Worm (Caenorhabditis elegans) whole organism, young adult: ENCODE results near the gene R08C7.4.

ENCODE experiments used
- B0035.1 ChIP-seq: sonication (generic microtip); optimal IDR thresholded peaks from 2 replicates; lab custom pipeline; 2016; ENCODE audit warnings: missing genetic modification characterization, mild to moderate bottlenecking, missing compliant biosample characterization, missing genotype, missing genetic modification reagents
- C06A6.2 ChIP-seq: fragments of 200-800 bp; sonication (Bioruptor generic); conservative IDR thresholded peaks from 2 replicates; pipeline ENCODE4 v1.3.6; 2022; ENCODE audit warnings: missing genetic modification characterization, missing compliant biosample characterization
- F23B12.7 ChIP-seq: sonication (generic microtip); optimal IDR thresholded peaks from 2 replicates; lab custom pipeline; 2017; ENCODE audit warnings: missing genetic modification characterization, mild to moderate bottlenecking, missing compliant biosample characterization, antibody characterized with exemption, moderate library complexity; ENCODE audit not compliant: insufficient read depth
- F55B11.4 ChIP-seq: sonication (generic microtip); optimal IDR thresholded peaks from 2 replicates; lab custom pipeline; 2016; ENCODE audit warnings: missing compliant biosample characterization, missing genetic modification characterization, borderline replicate concordance; ENCODE audit not compliant: insufficient read depth
- F57A8.1 ChIP-seq: fragments of 200-800 bp; sonication (Bioruptor generic); optimal IDR thresholded peaks from 2 replicates; lab custom pipeline; 2018; ENCODE audit warnings: mild to moderate bottlenecking, missing genetic modification characterization, moderate library complexity, missing compliant biosample characterization
- K12H6.12 ChIP-seq: fragments of 200-800 bp; sonication (Bioruptor generic); optimal IDR thresholded peaks from 2 replicates; lab custom pipeline; 2018; ENCODE audit warnings: mild to moderate bottlenecking, missing genetic modification characterization, missing compliant biosample characterization
- T26A5.8 ChIP-seq: sonication (generic microtip); optimal IDR thresholded peaks from 2 replicates; lab custom pipeline; 2016; ENCODE audit warnings: missing genetic modification characterization, missing compliant biosample characterization
- aptf-3 ChIP-seq: fragments of 200-800 bp; sonication (Bioruptor generic); IDR thresholded peaks from 2 replicates; pipeline ENCODE4 v1.3.6; 2022; ENCODE audit warnings: missing genetic modification characterization, missing compliant biosample characterization
- athp-1 ChIP-seq: sonication (generic microtip); optimal IDR thresholded peaks from 2 replicates; lab custom pipeline; 2017; ENCODE audit warnings: mild to moderate bottlenecking, missing genetic modification characterization, missing compliant biosample characterization
- attf-3 ChIP-seq: fragments of 200-800 bp; sonication (Bioruptor generic); conservative IDR thresholded peaks from 2 replicates; pipeline ENCODE4 v1.3.6; 2022; ENCODE audit warnings: missing genetic modification reagents, missing genetic modification characterization, missing compliant biosample characterization
- attf-6 ChIP-seq: fragments of 200-800 bp; sonication (Bioruptor generic); IDR thresholded peaks from 2 replicates; pipeline ENCODE4 v1.3.6; 2022; ENCODE audit warnings: missing genetic modification reagents, missing genetic modification characterization, missing compliant biosample characterization
- bed-2 ChIP-seq: fragments of 200-800 bp; sonication (Bioruptor generic); IDR thresholded peaks from 2 replicates; pipeline ENCODE4 v1.3.6; 2022; ENCODE audit warnings: missing genetic modification reagents, missing genetic modification characterization, missing compliant biosample characterization
- ccch-3 ChIP-seq: fragments of 200-800 bp; sonication (Bioruptor generic); optimal IDR thresholded peaks from 2 replicates; lab custom pipeline; 2018; ENCODE audit warnings: mild to moderate bottlenecking, missing genetic modification characterization, missing compliant biosample characterization
- cebp-2 ChIP-seq: fragments of 200-800 bp; sonication (Bioruptor generic); IDR thresholded peaks from 2 replicates; pipeline ENCODE4 v1.3.6; 2022; ENCODE audit warnings: missing genetic modification characterization, missing compliant biosample characterization
- ceh-27 ChIP-seq: fragments of 200-800 bp; sonication (Bioruptor generic); optimal IDR thresholded peaks from 2 replicates; lab custom pipeline; 2018; ENCODE audit warnings: mild to moderate bottlenecking, missing genetic modification characterization, moderate library complexity, missing compliant biosample characterization
- ceh-40 ChIP-seq: fragments of 200-800 bp; sonication (Bioruptor generic); IDR thresholded peaks from 2 replicates; pipeline ENCODE4 v1.3.6; 2022; ENCODE audit warnings: missing genetic modification characterization, missing compliant biosample characterization
- chd-7 ChIP-seq: sonication (generic microtip); optimal IDR thresholded peaks from 2 replicates; lab custom pipeline; 2016; ENCODE audit warnings: mild to moderate bottlenecking, missing genetic modification characterization, moderate library complexity, missing compliant biosample characterization
- efl-1 ChIP-seq: fragments of 150-350 bp; optimal IDR thresholded peaks from 2 replicates; lab custom pipeline; 2014; ENCODE audit warnings: missing biosample characterization, missing genetic modification reagents, missing genetic modification characterization
- egrh-3 ChIP-seq: fragments of 200-800 bp; sonication (Bioruptor generic); IDR thresholded peaks from 2 replicates; pipeline ENCODE4 v1.3.6; 2022; ENCODE audit warnings: missing genetic modification reagents, missing genetic modification characterization, missing compliant biosample characterization
- ekl-4 ChIP-seq: fragments of 200-800 bp; sonication (Bioruptor generic); IDR thresholded peaks from 2 replicates; pipeline ENCODE4 v1.3.6; 2022; ENCODE audit warnings: missing genetic modification reagents, missing genetic modification characterization, missing compliant biosample characterization
- fkh-3 ChIP-seq: sonication (generic microtip); optimal IDR thresholded peaks from 2 replicates; lab custom pipeline; 2016; ENCODE audit warnings: mild to moderate bottlenecking, missing genetic modification characterization, missing compliant biosample characterization
- lin-54 ChIP-seq: fragments of 200-800 bp; sonication (Bioruptor generic); optimal IDR thresholded peaks from 2 replicates; lab custom pipeline; 2018; ENCODE audit warnings: mild to moderate bottlenecking, missing genetic modification characterization, missing compliant biosample characterization
- lir-1 ChIP-seq: fragments of 200-800 bp; sonication (Bioruptor generic); conservative IDR thresholded peaks from 2 replicates; pipeline ENCODE4 v1.3.6; 2022; ENCODE audit warnings: missing genetic modification reagents, missing genetic modification characterization, missing compliant biosample characterization
- madf-6 ChIP-seq: fragments of 200-800 bp; sonication (Bioruptor generic); IDR thresholded peaks from 2 replicates; pipeline ENCODE4 v1.3.6; 2022; ENCODE audit warnings: missing genetic modification reagents, missing genetic modification characterization, missing compliant biosample characterization
- mcd-1 ChIP-seq: fragments of 200-800 bp; sonication (Bioruptor generic); IDR thresholded peaks from 2 replicates; pipeline ENCODE4 v1.3.6; 2022; ENCODE audit warnings: missing genetic modification reagents, missing genetic modification characterization, missing compliant biosample characterization
- mel-28 ChIP-seq: sonication (generic microtip); optimal IDR thresholded peaks from 2 replicates; lab custom pipeline; 2016; ENCODE audit warnings: borderline replicate concordance, mild to moderate bottlenecking, missing genetic modification characterization, missing compliant biosample characterization
- mes-4 ChIP-seq: sonication (generic microtip); optimal IDR thresholded peaks from 2 replicates; lab custom pipeline; 2016; ENCODE audit warnings: missing genotype, missing genetic modification characterization, missing compliant biosample characterization
- nfyb-1 ChIP-seq: fragments of 200-800 bp; sonication (Bioruptor generic); IDR thresholded peaks from 2 replicates; pipeline ENCODE4 v1.3.6; 2022; ENCODE audit warnings: missing genetic modification reagents, missing genetic modification characterization, missing compliant biosample characterization
- nhr-90 ChIP-seq: sonication (generic microtip); optimal IDR thresholded peaks from 2 replicates; lab custom pipeline; 2016; ENCODE audit warnings: missing genotype, mild to moderate bottlenecking, missing genetic modification characterization, missing compliant biosample characterization
- rcor-1 ChIP-seq: fragments of 200-800 bp; sonication (Bioruptor generic); IDR thresholded peaks from 2 replicates; pipeline ENCODE4 v1.3.6; 2022; ENCODE audit warnings: missing genetic modification reagents, missing genetic modification characterization, missing compliant biosample characterization
- sea-2 ChIP-seq: fragments of 200-800 bp; sonication (Bioruptor generic); IDR thresholded peaks from 2 replicates; pipeline ENCODE4 v1.3.6; 2022; ENCODE audit warnings: missing genetic modification characterization, missing compliant biosample characterization
- snpc-1.1 ChIP-seq: sonication (generic microtip); optimal IDR thresholded peaks from 2 replicates; lab custom pipeline; 2017; ENCODE audit warnings: missing genetic modification characterization, mild to moderate bottlenecking, missing compliant biosample characterization, antibody characterized with exemption, moderate library complexity, missing genotype, missing genetic modification reagents; ENCODE audit not compliant: insufficient read depth
- snpc-1.3 ChIP-seq: sonication (generic microtip); optimal IDR thresholded peaks from 2 replicates; lab custom pipeline; 2017; ENCODE audit warnings: missing genetic modification characterization, mild to moderate bottlenecking, missing compliant biosample characterization, antibody characterized with exemption, moderate library complexity, missing genotype, missing genetic modification reagents; ENCODE audit not compliant: insufficient read depth
- snpc-3.4 ChIP-seq: sonication (generic microtip); optimal IDR thresholded peaks from 2 replicates; lab custom pipeline; 2017; ENCODE audit warnings: missing genetic modification characterization, mild to moderate bottlenecking, missing compliant biosample characterization, antibody characterized with exemption, moderate library complexity, missing genotype, missing genetic modification reagents
- somi-1 ChIP-seq: fragments of 200-800 bp; sonication (Bioruptor generic); optimal IDR thresholded peaks from 2 replicates; lab custom pipeline; 2018; ENCODE audit warnings: mild to moderate bottlenecking, missing genetic modification characterization, missing compliant biosample characterization
- unc-130 ChIP-seq: sonication (generic microtip); optimal IDR thresholded peaks from 2 replicates; lab custom pipeline; 2016; ENCODE audit warnings: missing genetic modification reagents, missing genetic modification characterization, missing compliant biosample characterization
- zfh-2 ChIP-seq: fragments of 200-800 bp; sonication (Bioruptor generic); conservative IDR thresholded peaks from 2 replicates; pipeline ENCODE4 v1.3.6; 2022; ENCODE audit warnings: missing genetic modification reagents, missing genetic modification characterization, missing compliant biosample characterization
- zim-3 ChIP-seq: sonication (generic microtip); optimal IDR thresholded peaks from 2 replicates; lab custom pipeline; 2017; ENCODE audit warnings: mild to moderate bottlenecking, missing genetic modification characterization, moderate library complexity, missing compliant biosample characterization
- ztf-25 ChIP-seq: fragments of 200-800 bp; sonication (Bioruptor generic); IDR thresholded peaks from 2 replicates; pipeline ENCODE4 v1.3.6; 2022; ENCODE audit warnings: missing genetic modification reagents, missing genetic modification characterization, missing compliant biosample characterization
- ztf-3 ChIP-seq: fragments of 200-800 bp; sonication (Bioruptor generic); optimal IDR thresholded peaks from 2 replicates; lab custom pipeline; 2018; ENCODE audit warnings: mild to moderate bottlenecking, missing genetic modification characterization, missing compliant biosample characterization
- ztf-6 ChIP-seq: fragments of 200-800 bp; sonication (Bioruptor generic); IDR thresholded peaks from 2 replicates; pipeline ENCODE4 v1.3.6; 2022; ENCODE audit warnings: missing genetic modification reagents, missing genetic modification characterization, missing compliant biosample characterization

The R08C7.4 gene

DNA sequence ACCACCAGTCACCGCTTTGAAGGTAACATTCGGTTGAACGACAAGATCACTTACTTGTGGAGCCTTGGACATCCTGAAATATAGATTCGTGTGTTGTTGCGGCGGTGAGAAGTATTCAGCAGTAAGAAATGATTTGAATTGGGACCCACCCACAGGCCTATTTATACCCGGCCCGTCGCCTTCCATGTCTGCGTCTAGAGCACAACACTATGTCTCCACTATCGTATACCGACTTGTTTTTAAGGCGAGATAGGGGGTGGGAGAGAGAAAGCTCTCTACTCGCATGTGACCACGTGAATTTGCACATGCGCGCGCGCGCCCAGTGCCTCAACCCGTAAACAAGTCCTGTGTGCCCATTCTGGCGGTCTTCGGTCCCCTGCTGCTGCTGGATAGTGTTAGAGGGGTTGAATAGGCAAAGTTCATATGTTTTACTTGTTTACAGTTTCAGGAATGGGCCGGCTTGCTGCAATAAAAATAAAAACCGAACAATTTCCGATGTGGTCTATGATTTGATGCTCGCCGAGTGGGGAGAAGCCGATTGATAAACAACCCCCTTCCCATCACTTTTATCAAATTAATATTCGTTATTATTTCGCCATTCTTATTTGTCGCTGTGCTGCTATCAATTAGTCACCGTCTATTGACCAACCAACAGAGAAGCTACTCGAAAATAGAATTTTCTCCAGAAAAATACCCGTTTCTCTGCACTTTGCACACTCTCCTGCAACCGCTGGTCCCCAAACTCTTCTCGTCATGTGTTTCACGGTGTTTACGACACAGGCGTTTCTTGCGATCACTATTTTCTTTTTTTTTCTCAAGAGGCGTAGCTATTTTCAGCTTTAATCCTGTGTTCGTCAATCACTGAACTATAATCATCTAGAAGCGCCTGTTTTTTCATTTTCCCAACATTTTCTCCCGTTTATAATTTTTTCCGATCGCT is 35.2 kb downstream of the R08C7.4 start (continued):
- TF ChIP-seq sea-2 = peak; percentile 68; the same call in 1 of the 2 replicates
- TF ChIP-seq attf-3 (GFP tag; lab: Robert Waterston, UW) = 0 out of 2 replicates have a peak, but pooled peaks have one; percentile 10
- TF ChIP-seq somi-1 (GFP tag; lab: Kevin White, UChicago) = peak; percentile 82
- TF ChIP-seq B0035.1 (tag; lab: Kevin White, UChicago) = no peak
- TF ChIP-seq ztf-25 = 0 out of 2 replicates have a peak, but pooled peaks have one; percentile 39
- TF ChIP-seq attf-6 (GFP tag; lab: Robert Waterston, UW) = 0 out of 2 replicates have a peak, but pooled peaks have one; percentile 12
- TF ChIP-seq zfh-2 (GFP tag; lab: Robert Waterston, UW) = peak; percentile 89
- TF ChIP-seq mcd-1 (GFP tag; lab: Robert Waterston, UW) = peak; percentile 64
- TF ChIP-seq mel-28 (tag; lab: Kevin White, UChicago) = peak; percentile 15
- TF ChIP-seq rcor-1 (GFP tag; lab: Robert Waterston, UW) = peak; percentile 29; the same call in 1 of the 2 replicates
- TF ChIP-seq mes-4 (tag; lab: Kevin White, UChicago) = no peak
- TF ChIP-seq egrh-3 (GFP tag; lab: Robert Waterston, UW) = peak; percentile 28; the same call in 1 of the 2 replicates
- no peak for TF ChIP-seq cebp-2 (GFP tag; lab: Robert Waterston, UW)
- peak; percentile 36 for TF ChIP-seq lin-54 (GFP tag; lab: Kevin White, UChicago)
- peak; percentile 11 for TF ChIP-seq ztf-3 (GFP tag; lab: Kevin White, UChicago)
- no peak for TF ChIP-seq snpc-1.1 (tag; lab: Kevin White, UChicago)
- TF ChIP-seq madf-6 (GFP tag; lab: Robert Waterston, UW) = peak; percentile 47; the same call in 1 of the 2 replicates
- TF ChIP-seq ztf-6 (GFP tag; lab: Robert Waterston, UW) = no peak
- peak; percentile 94 for TF ChIP-seq K12H6.12 (tag; lab: Kevin White, UChicago)

DNA sequence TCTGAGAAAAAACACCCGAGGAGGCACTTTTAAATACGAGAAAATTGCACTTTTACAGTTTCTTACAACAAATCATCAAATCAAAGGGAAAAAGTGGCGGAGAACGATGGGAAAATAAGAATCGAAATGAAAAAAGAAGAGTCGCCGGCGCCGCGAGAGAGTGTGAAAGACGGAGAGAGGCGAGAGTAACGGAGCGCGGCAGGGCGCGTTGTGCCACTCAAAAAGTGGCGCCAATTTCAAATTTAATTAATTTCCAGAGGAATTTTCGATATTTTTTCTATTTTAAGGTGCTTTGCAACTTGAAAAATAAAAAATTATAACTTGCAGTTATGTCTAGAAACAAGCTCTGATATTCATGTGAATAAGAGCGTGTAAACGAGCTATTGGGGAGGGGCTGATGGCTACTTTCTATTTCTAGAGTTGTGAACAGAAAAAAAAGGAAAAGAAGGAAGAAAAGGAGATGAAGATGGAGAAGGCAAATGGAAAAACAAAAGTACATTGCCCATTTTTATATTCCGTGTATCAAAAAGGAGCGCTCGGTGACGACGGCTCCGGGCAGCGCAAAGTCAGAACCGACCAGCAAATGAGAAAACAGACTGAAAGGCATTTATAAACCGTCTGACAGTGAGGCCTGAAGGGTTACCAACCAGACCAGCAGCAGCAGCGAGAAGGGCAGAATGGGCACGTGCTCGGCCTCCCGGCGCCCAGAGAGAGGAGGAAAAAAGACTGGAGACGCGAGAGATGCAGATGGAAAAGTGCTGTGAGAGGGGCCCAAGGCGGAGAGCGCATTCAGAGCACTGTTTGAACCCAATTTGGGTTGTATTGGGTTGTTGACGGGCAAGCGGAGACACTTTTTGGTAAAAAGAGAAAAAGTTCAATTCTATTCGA is 36.3 kb downstream of the R08C7.4 start:
- TF ChIP-seq lin-54 (GFP tag; lab: Kevin White, UChicago) (peak; percentile 70), F55B11.4 (tag; lab: Kevin White, UChicago) (no peak), T26A5.8 (no peak), ccch-3 (GFP tag; lab: Kevin White, UChicago) (no peak), unc-130 (GFP tag; lab: Kevin White, UChicago) (no peak), C06A6.2 (GFP tag; lab: Robert Waterston, UW) (no peak), ceh-40 (GFP tag; lab: Robert Waterston, UW) (no peak), efl-1 (GFP tag; lab: Kevin White, UChicago) (peak; percentile 56), nhr-90 (tag; lab: Kevin White, UChicago) (no peak), ekl-4 (GFP tag; lab: Robert Waterston, UW) (no peak), chd-7 (tag; lab: Kevin White, UChicago) (peak; percentile 79), K12H6.12 (tag; lab: Kevin White, UChicago) (no peak), lir-1 (GFP tag; lab: Robert Waterston, UW) (peak; percentile 38; the same call in 1 of the 2 replicates), zfh-2 (GFP tag; lab: Robert Waterston, UW) (peak; percentile 96), ztf-3 (GFP tag; lab: Kevin White, UChicago) (no peak), ceh-27 (GFP tag; lab: Kevin White, UChicago) (no peak), F57A8.1 (GFP tag; lab: Kevin White, UChicago) (no peak), nfyb-1 (peak; percentile 63), snpc-1.3 (peak; percentile 74), zim-3 (tag; lab: Kevin White, UChicago) (peak; percentile 25), F23B12.7 (peak; percentile 10), athp-1 (tag; lab: Kevin White, UChicago) (no peak), snpc-3.4 (peak; percentile 23), bed-2 (GFP tag; lab: Robert Waterston, UW) (0 out of 2 replicates have a peak, but pooled peaks have one; percentile 22), mel-28 (tag; lab: Kevin White, UChicago) (no peak), somi-1 (GFP tag; lab: Kevin White, UChicago) (no peak), fkh-3 (tag; lab: Kevin White, UChicago) (no peak), aptf-3 (0 out of 2 replicates have a peak, but pooled peaks have one; percentile 34)
